Worm (Caenorhabditis elegans) whole organism, L4 larva: ENCODE results near the gene nas-25.

Experiments
- D1046.2 ChIP-seq: fragments of 200-800 bp; sonication (Bioruptor generic); IDR thresholded peaks from 2 replicates; pipeline ENCODE4 v1.3.6; 2022; ENCODE audit warnings: missing genetic modification characterization, missing compliant biosample characterization
- F26F4.8 ChIP-seq: fragments of 200-800 bp; sonication (Bioruptor generic); conservative IDR thresholded peaks from 2 replicates; pipeline ENCODE4 v1.3.6; 2022; ENCODE audit warnings: missing genetic modification characterization, missing compliant biosample characterization
- F44E2.7 ChIP-seq: fragments of 200-800 bp; sonication (Bioruptor generic); IDR thresholded peaks from 2 replicates; pipeline ENCODE4 v2.1.2; 2022; ENCODE audit warnings: missing genetic modification characterization, missing compliant biosample characterization
- R02D3.7 ChIP-seq: fragments of 150-350 bp; sonication (generic microtip); optimal IDR thresholded peaks from 3 replicates; lab custom pipeline; 2014; ENCODE audit warnings: missing biosample characterization, missing genetic modification characterization
- ZK337.2 ChIP-seq: fragments of 200-800 bp; sonication (Bioruptor generic); IDR thresholded peaks from 2 replicates; pipeline ENCODE4 v1.3.6; 2022; ENCODE audit warnings: missing genetic modification reagents, missing genetic modification characterization, missing compliant biosample characterization
- aha-1 ChIP-seq: fragments of 150-350 bp; peaks from one replicate; lab custom pipeline; 2014; ENCODE audit warnings: missing biosample characterization, missing genetic modification characterization
- attf-4 ChIP-seq: sonication (generic microtip); optimal IDR thresholded peaks from 3 replicates; lab custom pipeline; 2017; ENCODE audit warnings: missing biosample characterization, missing genetic modification characterization
- ceh-28 ChIP-seq: fragments of 150-350 bp; optimal IDR thresholded peaks from 2 replicates; lab custom pipeline; 2014; ENCODE audit warnings: missing biosample characterization, missing genetic modification reagents, missing genetic modification characterization
- ceh-32 ChIP-seq: sonication (generic microtip); optimal IDR thresholded peaks from 2 replicates; lab custom pipeline; 2016; ENCODE audit warnings: mild to moderate bottlenecking, missing genetic modification characterization, missing compliant biosample characterization; ENCODE audit not compliant: poor library complexity
- ceh-82 ChIP-seq: sonication (generic microtip); optimal IDR thresholded peaks from 2 replicates; lab custom pipeline; 2017; ENCODE audit warnings: missing biosample characterization, missing genetic modification characterization
- daf-12 ChIP-seq: fragments of 150-350 bp; optimal IDR thresholded peaks from 2 replicates; lab custom pipeline; 2014; ENCODE audit warnings: missing biosample characterization, missing genetic modification reagents, missing genetic modification characterization
- daf-16 ChIP-seq, 3 experiments: sonication (generic microtip); optimal IDR thresholded peaks; 2 replicates each; lab custom pipeline; 2016 to 2017; ENCODE audit warnings: missing genetic modification characterization in 3 of 3, missing genetic modification reagents in 3 of 3, mild to moderate bottlenecking in 2 of 3, missing compliant biosample characterization in 2 of 3, missing biosample characterization in 1 of 3, moderate library complexity in 1 of 3
- daf-19 ChIP-seq: fragments of 200-800 bp; sonication (Bioruptor generic); conservative IDR thresholded peaks from 2 replicates; pipeline ENCODE4 v1.3.6; 2022; ENCODE audit warnings: missing genetic modification characterization, missing compliant biosample characterization
- duxl-1 ChIP-seq: sonication (generic microtip); optimal IDR thresholded peaks from 2 replicates; lab custom pipeline; 2016; ENCODE audit warnings: mild to moderate bottlenecking, missing genetic modification characterization, moderate library complexity, missing compliant biosample characterization; ENCODE audit not compliant: poor library complexity
- egl-43 ChIP-seq: fragments of 200-800 bp; sonication (Bioruptor generic); IDR thresholded peaks from 2 replicates; pipeline ENCODE4 v1.3.6; 2022; ENCODE audit warnings: missing genetic modification reagents, missing genetic modification characterization, missing compliant biosample characterization
- hlh-11 ChIP-seq: fragments of 200-800 bp; sonication (Bioruptor generic); optimal IDR thresholded peaks from 2 replicates; lab custom pipeline; 2018; ENCODE audit warnings: mild to moderate bottlenecking, missing genetic modification characterization, missing compliant biosample characterization
- lin-15B ChIP-seq: fragments of 150-350 bp; sonication (generic microtip); optimal IDR thresholded peaks from 3 replicates; lab custom pipeline; 2014; ENCODE audit warnings: missing biosample characterization, missing genetic modification characterization
- lin-39 ChIP-seq: fragments of 150-350 bp; optimal IDR thresholded peaks from 2 replicates; lab custom pipeline; 2014; ENCODE audit warnings: missing biosample characterization, missing genetic modification reagents, missing genetic modification characterization
- lsy-2 ChIP-seq, 2 experiments: fragments of 150-350 bp in 1 of 2; sonication (generic microtip) in 1 of 2; optimal IDR thresholded peaks; 2 replicates each; lab custom pipeline; 2014 to 2017; ENCODE audit warnings: missing biosample characterization in 2 of 2, missing genetic modification characterization in 2 of 2
- mdl-1 ChIP-seq, 2 experiments: fragments of 150-350 bp in 1 of 2; sonication (generic microtip) in 1 of 2; optimal IDR thresholded peaks; 2 replicates each; lab custom pipeline; 2014 to 2017; ENCODE audit warnings: missing biosample characterization in 2 of 2, missing genetic modification characterization in 2 of 2
- mdt-29 ChIP-seq: fragments of 200-800 bp; sonication (Bioruptor generic); IDR thresholded peaks from 2 replicates; pipeline ENCODE4 v1.3.6; 2022; ENCODE audit warnings: missing genetic modification reagents, missing genetic modification characterization, missing compliant biosample characterization
- mep-1 ChIP-seq: fragments of 150-350 bp; sonication (generic microtip); optimal IDR thresholded peaks from 3 replicates; lab custom pipeline; 2014; ENCODE audit warnings: missing biosample characterization, missing genetic modification characterization
- mes-2 ChIP-seq: sonication (generic microtip); optimal IDR thresholded peaks from 2 replicates; lab custom pipeline; 2016; ENCODE audit warnings: missing genotype, mild to moderate bottlenecking, missing genetic modification characterization, missing compliant biosample characterization; ENCODE audit not compliant: poor library complexity, severe bottlenecking
- mxl-2 ChIP-seq: fragments of 200-800 bp; sonication (Bioruptor generic); conservative IDR thresholded peaks from 2 replicates; pipeline ENCODE4 v1.3.6; 2022; ENCODE audit warnings: missing genetic modification reagents, missing genetic modification characterization, missing compliant biosample characterization
- mxl-3 ChIP-seq: fragments of 200-800 bp; sonication (Bioruptor generic); optimal IDR thresholded peaks from 2 replicates; lab custom pipeline; 2018; ENCODE audit warnings: mild to moderate bottlenecking, missing genetic modification characterization, missing compliant biosample characterization
- nhr-102 ChIP-seq: sonication (generic microtip); optimal IDR thresholded peaks from 2 replicates; lab custom pipeline; 2016; ENCODE audit warnings: mild to moderate bottlenecking, missing genetic modification characterization, moderate library complexity, missing compliant biosample characterization
- nhr-11 ChIP-seq: fragments of 150-350 bp; optimal IDR thresholded peaks from 2 replicates; lab custom pipeline; 2014; ENCODE audit warnings: missing biosample characterization, missing genetic modification characterization
- nhr-25 ChIP-seq: sonication (generic microtip); optimal IDR thresholded peaks from 2 replicates; lab custom pipeline; 2017; ENCODE audit warnings: missing genetic modification characterization, mild to moderate bottlenecking, missing compliant biosample characterization, antibody characterized with exemption, moderate library complexity, borderline replicate concordance; ENCODE audit not compliant: insufficient read depth
- nhr-28 ChIP-seq: fragments of 150-350 bp; optimal IDR thresholded peaks from 2 replicates; lab custom pipeline; 2014; ENCODE audit warnings: missing biosample characterization, missing genetic modification characterization
- nhr-41 ChIP-seq: fragments of 200-800 bp; sonication (Bioruptor generic); IDR thresholded peaks from 2 replicates; pipeline ENCODE4 v1.3.6; 2022; ENCODE audit warnings: missing genetic modification reagents, missing genetic modification characterization, missing compliant biosample characterization
- nhr-48 ChIP-seq: sonication (generic microtip); optimal IDR thresholded peaks from 2 replicates; lab custom pipeline; 2016; ENCODE audit warnings: mild to moderate bottlenecking, missing genetic modification characterization, missing compliant biosample characterization
- sdz-12 ChIP-seq: fragments of 200-800 bp; sonication (Bioruptor generic); optimal IDR thresholded peaks from 2 replicates; lab custom pipeline; 2018; ENCODE audit warnings: mild to moderate bottlenecking, missing genetic modification characterization, missing compliant biosample characterization
- skn-1 ChIP-seq: fragments of 150-350 bp; optimal IDR thresholded peaks from 2 replicates; lab custom pipeline; 2014; ENCODE audit warnings: missing biosample characterization, missing genetic modification characterization
- spr-1 ChIP-seq: sonication (generic microtip); optimal IDR thresholded peaks from 2 replicates; lab custom pipeline; 2016; ENCODE audit warnings: mild to moderate bottlenecking, missing genetic modification characterization, missing compliant biosample characterization
- spr-3 ChIP-seq: fragments of 200-800 bp; sonication (Bioruptor generic); optimal IDR thresholded peaks from 2 replicates; lab custom pipeline; 2018; ENCODE audit warnings: mild to moderate bottlenecking, missing genetic modification characterization, missing compliant biosample characterization
- unc-39 ChIP-seq: sonication (generic microtip); optimal IDR thresholded peaks from 2 replicates; lab custom pipeline; 2017; ENCODE audit warnings: missing biosample characterization, missing genetic modification characterization
- unc-62 ChIP-seq, 3 experiments: fragments of 150-350 bp in 1 of 3; sonication (generic microtip); optimal IDR thresholded peaks in 2 of 3; peaks in 1 of 3; 1 replicate in 1 of 3; 2 replicates in 2 of 3; lab custom pipeline; 2014 to 2017; ENCODE audit warnings: missing biosample characterization in 3 of 3, missing genetic modification characterization in 3 of 3, missing genetic modification reagents in 3 of 3, missing genotype in 1 of 3
- zfp-3 ChIP-seq: fragments of 200-800 bp; sonication (Bioruptor generic); conservative IDR thresholded peaks from 2 replicates; pipeline ENCODE4 v1.3.6; 2022; ENCODE audit warnings: missing genetic modification reagents, missing genetic modification characterization, missing compliant biosample characterization
- zip-11 ChIP-seq: fragments of 200-800 bp; sonication (Bioruptor generic); IDR thresholded peaks from 2 replicates; pipeline ENCODE4 v1.3.6; 2022; ENCODE audit warnings: missing genetic modification characterization, missing compliant biosample characterization

nas-25 gene

ce11 chrII:8853238-8853637 is 27.4 kb downstream of the nas-25 start:
- TF ChIP-seq aha-1 (peak; percentile 54), unc-62 (GFP tag; optimal IDR thresholded peaks at IDR 0.05 in 1 of 2; lab: Kevin White, UChicago) (no peak), unc-62 (tag; optimal IDR thresholded peaks at IDR 0.05; lab: Kevin White, UChicago) (no peak)

- no peak for TF ChIP-seq daf-16 (GFP tag; optimal IDR thresholded peaks at IDR 0.05; lab: Kevin White, UChicago)
- no peak for TF ChIP-seq daf-16 (tag; optimal IDR thresholded peaks at IDR 0.05; lab: Kevin White, UChicago)
- no peak for TF ChIP-seq mxl-2 (GFP tag; lab: Robert Waterston, UW)
- TF ChIP-seq ceh-28: no peak
- TF ChIP-seq duxl-1 (tag; lab: Kevin White, UChicago): no peak
- TF ChIP-seq ZK337.2 (GFP tag; lab: Robert Waterston, UW): no peak
- TF ChIP-seq zip-11: no peak
- TF ChIP-seq egl-43 (GFP tag; lab: Robert Waterston, UW): no peak
- peak; percentile 33 for TF ChIP-seq mxl-3 (GFP tag; lab: Kevin White, UChicago)
- no peak for TF ChIP-seq mes-2 (tag; lab: Kevin White, UChicago)
- TF ChIP-seq lin-39: no peak
- no peak for TF ChIP-seq D1046.2 (GFP tag; lab: Robert Waterston, UW)
- TF ChIP-seq mdt-29 (GFP tag; lab: Robert Waterston, UW): no peak
- peak; percentile 60 for TF ChIP-seq hlh-11 (tag; lab: Kevin White, UChicago)
- no peak for TF ChIP-seq daf-12 (tag; lab: Kevin White, UChicago)
- no peak for TF ChIP-seq zfp-3 (GFP tag; lab: Robert Waterston, UW)
- TF ChIP-seq lsy-2 (tag; optimal IDR thresholded peaks at IDR 0.05; lab: Kevin White, UChicago): no peak
- no peak for TF ChIP-seq ceh-82 (tag; lab: Kevin White, UChicago)
- no peak for TF ChIP-seq F44E2.7 (GFP tag; lab: Robert Waterston, UW)
- peak in 1 of 2 experiments; percentile 19 for TF ChIP-seq mdl-1 (tag; optimal IDR thresholded peaks at IDR 0.05; lab: Kevin White, UChicago)
- TF ChIP-seq mep-1: no peak
- TF ChIP-seq nhr-41 (GFP tag; lab: Robert Waterston, UW): no peak
- TF ChIP-seq nhr-11 (tag; lab: Kevin White, UChicago): no peak
- no peak for TF ChIP-seq R02D3.7 (tag; lab: Kevin White, UChicago)
- TF ChIP-seq spr-1: no peak
- TF ChIP-seq nhr-48 (tag; lab: Kevin White, UChicago): peak; percentile 68
- TF ChIP-seq sdz-12 (GFP tag; lab: Kevin White, UChicago): no peak
- TF ChIP-seq ceh-32: no peak
- TF ChIP-seq daf-19 (GFP tag; lab: Robert Waterston, UW): no peak
- no peak for TF ChIP-seq attf-4 (tag; lab: Kevin White, UChicago)
- no peak for TF ChIP-seq F26F4.8 (GFP tag; lab: Robert Waterston, UW)
- TF ChIP-seq nhr-28 (tag; lab: Kevin White, UChicago): peak; percentile 47
- no peak for TF ChIP-seq unc-39 (tag; lab: Kevin White, UChicago)
- no peak for TF ChIP-seq lin-15B
- no peak for TF ChIP-seq nhr-102 (tag; lab: Kevin White, UChicago)
- TF ChIP-seq nhr-25 (tag; lab: Kevin White, UChicago): no peak
- TF ChIP-seq skn-1 (tag; lab: Kevin White, UChicago): no peak
- TF ChIP-seq spr-3: no peak
Measured at ce11 chrII:8853960-8854359, 28.1 kb downstream of the nas-25 start.
